Worm (Caenorhabditis elegans) whole organism, mixed stage, embryonic: ENCODE results near the gene vps-52.

Experiments
- M03D4.4 ChIP-seq: sonication (generic microtip); optimal IDR thresholded peaks from 2 replicates; lab custom pipeline; 2017; ENCODE audit warnings: mild to moderate bottlenecking, missing genetic modification characterization, missing compliant biosample characterization
- bed-3 ChIP-seq: fragments of 200-800 bp; sonication (Bioruptor generic); optimal IDR thresholded peaks from 3 replicates; lab custom pipeline; 2018; ENCODE audit warnings: mild to moderate bottlenecking, missing genetic modification characterization, moderate library complexity, missing compliant biosample characterization
- blmp-1 ChIP-seq: fragments of 150-350 bp; optimal IDR thresholded peaks from 2 replicates; lab custom pipeline; 2014; ENCODE audit warnings: missing biosample characterization, missing genetic modification characterization
- ceh-39 ChIP-seq: fragments of 150-350 bp; optimal IDR thresholded peaks from 2 replicates; lab custom pipeline; 2014; ENCODE audit warnings: missing biosample characterization, missing genetic modification characterization
- ceh-43 ChIP-seq: fragments of 200-800 bp; sonication (Bioruptor generic); optimal IDR thresholded peaks from 2 replicates; lab custom pipeline; 2018; ENCODE audit warnings: mild to moderate bottlenecking, missing genetic modification characterization, moderate library complexity, missing compliant biosample characterization
- ceh-83 ChIP-seq: fragments of 200-800 bp; sonication (Bioruptor generic); optimal IDR thresholded peaks from 2 replicates; lab custom pipeline; 2018; ENCODE audit warnings: mild to moderate bottlenecking, missing genetic modification characterization, missing compliant biosample characterization
- ces-1 ChIP-seq: fragments of 150-350 bp; optimal IDR thresholded peaks from 2 replicates; lab custom pipeline; 2014; ENCODE audit warnings: missing biosample characterization, missing genetic modification reagents, missing genetic modification characterization
- cnd-1 ChIP-seq: fragments of 200-800 bp; sonication (Bioruptor generic); optimal IDR thresholded peaks from 2 replicates; lab custom pipeline; 2018; ENCODE audit warnings: mild to moderate bottlenecking, missing genetic modification characterization, missing compliant biosample characterization
- drap-1 ChIP-seq: fragments of 200-800 bp; sonication (Bioruptor generic); optimal IDR thresholded peaks from 3 replicates; lab custom pipeline; 2018; ENCODE audit warnings: mild to moderate bottlenecking, missing genetic modification characterization, missing compliant biosample characterization
- elt-1 ChIP-seq: sonication (generic microtip); optimal IDR thresholded peaks from 2 replicates; lab custom pipeline; 2017; ENCODE audit warnings: missing genetic modification characterization, mild to moderate bottlenecking, missing compliant biosample characterization, antibody characterized with exemption, moderate library complexity, borderline replicate concordance; ENCODE audit not compliant: insufficient read depth
- flh-1 ChIP-seq: fragments of 200-800 bp; sonication (Bioruptor generic); optimal IDR thresholded peaks from 2 replicates; lab custom pipeline; 2018; ENCODE audit warnings: mild to moderate bottlenecking, missing genetic modification characterization, moderate library complexity, missing compliant biosample characterization
- ham-2 ChIP-seq: fragments of 200-800 bp; sonication (Bioruptor generic); optimal IDR thresholded peaks from 2 replicates; lab custom pipeline; 2018; ENCODE audit warnings: mild to moderate bottlenecking, missing genetic modification characterization, missing compliant biosample characterization
- hlh-1 ChIP-seq: fragments of 150-350 bp; optimal IDR thresholded peaks from 2 replicates; lab custom pipeline; 2014; ENCODE audit warnings: missing biosample characterization, missing genetic modification reagents, missing genetic modification characterization
- lin-32 ChIP-seq: fragments of 200-800 bp; sonication (Bioruptor generic); optimal IDR thresholded peaks from 2 replicates; lab custom pipeline; 2018; ENCODE audit warnings: mild to moderate bottlenecking, missing genetic modification characterization, missing compliant biosample characterization
- lsy-2 ChIP-seq: fragments of 150-350 bp; optimal IDR thresholded peaks from 2 replicates; lab custom pipeline; 2014; ENCODE audit warnings: missing biosample characterization, missing genetic modification characterization
- mab-5 ChIP-seq: fragments of 150-350 bp; optimal IDR thresholded peaks from 2 replicates; lab custom pipeline; 2014; ENCODE audit warnings: missing biosample characterization, missing genetic modification characterization
- mep-1 ChIP-seq: fragments of 150-350 bp; optimal IDR thresholded peaks from 2 replicates; lab custom pipeline; 2017; ENCODE audit warnings: missing biosample characterization, missing genetic modification reagents, missing genetic modification characterization, inconsistent platforms
- mls-2 ChIP-seq: sonication (generic microtip); optimal IDR thresholded peaks from 2 replicates; lab custom pipeline; 2016; ENCODE audit warnings: mild to moderate bottlenecking, missing genetic modification characterization, moderate library complexity, missing compliant biosample characterization
- nhr-12 ChIP-seq: fragments of 150-350 bp; optimal IDR thresholded peaks from 2 replicates; lab custom pipeline; 2014; ENCODE audit warnings: missing biosample characterization, missing genetic modification characterization
- nhr-2 ChIP-seq: fragments of 150-350 bp; optimal IDR thresholded peaks from 2 replicates; lab custom pipeline; 2014; ENCODE audit warnings: missing biosample characterization, missing genetic modification characterization
- nhr-237 ChIP-seq: fragments of 150-350 bp; optimal IDR thresholded peaks from 2 replicates; lab custom pipeline; 2014; ENCODE audit warnings: missing biosample characterization, missing genetic modification characterization
- nhr-28 ChIP-seq: fragments of 150-350 bp; optimal IDR thresholded peaks from 2 replicates; lab custom pipeline; 2014; ENCODE audit warnings: missing biosample characterization, missing genetic modification characterization
- nhr-76 ChIP-seq: sonication (generic microtip); optimal IDR thresholded peaks from 2 replicates; lab custom pipeline; 2017; ENCODE audit warnings: missing biosample characterization, missing genetic modification characterization
- sem-2 ChIP-seq: fragments of 200-800 bp; sonication (Bioruptor generic); optimal IDR thresholded peaks from 2 replicates; lab custom pipeline; 2018; ENCODE audit warnings: mild to moderate bottlenecking, missing genetic modification characterization, missing compliant biosample characterization
- snpc-4 ChIP-seq: fragments of 150-350 bp; optimal IDR thresholded peaks from 2 replicates; lab custom pipeline; 2014; ENCODE audit warnings: missing biosample characterization, missing genetic modification characterization
- sptf-1 ChIP-seq: sonication (generic microtip); optimal IDR thresholded peaks from 2 replicates; lab custom pipeline; 2017; ENCODE audit warnings: mild to moderate bottlenecking, missing genetic modification characterization, moderate library complexity, missing compliant biosample characterization
- tbx-8 ChIP-seq: fragments of 200-800 bp; sonication (Bioruptor generic); optimal IDR thresholded peaks from 2 replicates; lab custom pipeline; 2018; ENCODE audit warnings: mild to moderate bottlenecking, missing genetic modification characterization, moderate library complexity, missing compliant biosample characterization
- unc-120 ChIP-seq: sonication (generic microtip); optimal IDR thresholded peaks from 2 replicates; lab custom pipeline; 2017; ENCODE audit warnings: missing genetic modification characterization, missing compliant biosample characterization; ENCODE audit not compliant: poor library complexity, severe bottlenecking
- unc-39 ChIP-seq: fragments of 150-350 bp; optimal IDR thresholded peaks from 2 replicates; lab custom pipeline; 2014; ENCODE audit warnings: missing biosample characterization, missing genetic modification characterization
- unc-62 ChIP-seq: fragments of 150-350 bp; optimal IDR thresholded peaks from 2 replicates; lab custom pipeline; 2014; ENCODE audit warnings: missing biosample characterization, missing genetic modification reagents, missing genetic modification characterization
- zip-8 ChIP-seq: fragments of 150-350 bp; optimal IDR thresholded peaks from 2 replicates; lab custom pipeline; 2014; ENCODE audit warnings: missing biosample characterization, missing genetic modification characterization

vps-52 gene

ce11 chrX:7585610-7586259, 20.6 kb downstream of the vps-52 start, which contains the start of gene adt-2:
adt-2 (plus strand) TSS chrX:7586209.
- TF ChIP-seq M03D4.4 (tag; lab: Kevin White, UChicago) (no peak), drap-1 (GFP tag; lab: Kevin White, UChicago) (no peak), snpc-4 (tag; lab: Kevin White, UChicago) (no peak), elt-1 (tag; lab: Kevin White, UChicago) (no peak), unc-39 (no peak), unc-62 (GFP tag; lab: Kevin White, UChicago) (no peak), ceh-43 (no peak), unc-120 (tag; lab: Kevin White, UChicago) (no peak), ces-1 (GFP tag; lab: Kevin White, UChicago) (no peak), lin-32 (no peak), nhr-28 (no peak), blmp-1 (tag; lab: Kevin White, UChicago) (no peak), nhr-12 (tag; lab: Kevin White, UChicago) (no peak)

ce11 chrX:7586588-7586987, 21.5 kb downstream of the vps-52 start:
- no peak for TF ChIP-seq nhr-237 (tag; lab: Kevin White, UChicago)
- TF ChIP-seq elt-1 (tag; lab: Kevin White, UChicago) = no peak
- TF ChIP-seq nhr-28 = no peak
- TF ChIP-seq snpc-4 (tag; lab: Kevin White, UChicago) = no peak
- TF ChIP-seq ceh-83 (GFP tag; lab: Kevin White, UChicago) = no peak
- TF ChIP-seq ceh-39 = no peak
- no peak for TF ChIP-seq unc-120 (tag; lab: Kevin White, UChicago)
- TF ChIP-seq cnd-1 (tag; lab: Kevin White, UChicago) = no peak
- no peak for TF ChIP-seq lin-32
- TF ChIP-seq ceh-43 = no peak
- TF ChIP-seq zip-8 (tag; lab: Kevin White, UChicago) = no peak
- TF ChIP-seq nhr-2 (tag; lab: Kevin White, UChicago) = no peak
- TF ChIP-seq nhr-76 = no peak
- no peak for TF ChIP-seq hlh-1 (tag; lab: Kevin White, UChicago)
- no peak for TF ChIP-seq bed-3 (GFP tag; lab: Kevin White, UChicago)
- no peak for TF ChIP-seq tbx-8
- TF ChIP-seq drap-1 (GFP tag; lab: Kevin White, UChicago) = no peak
- TF ChIP-seq, all 35 proteins: peak for 0

ce11 chrX:7587741-7588235, 22.7 kb downstream of the vps-52 start:
- no peak for TF ChIP-seq lin-32
- TF ChIP-seq ces-1 (GFP tag; lab: Kevin White, UChicago) = no peak
- no peak for TF ChIP-seq lsy-2 (tag; lab: Kevin White, UChicago)
- no peak for TF ChIP-seq hlh-1 (tag; lab: Kevin White, UChicago)
- no peak for TF ChIP-seq sptf-1 (tag; lab: Kevin White, UChicago)
- TF ChIP-seq nhr-28 = no peak
- TF ChIP-seq unc-39 = no peak
- no peak for TF ChIP-seq mab-5 (tag; lab: Kevin White, UChicago)
- TF ChIP-seq M03D4.4 (tag; lab: Kevin White, UChicago) = no peak
- TF ChIP-seq sem-2 (GFP tag; lab: Kevin White, UChicago) = no peak
- no peak for TF ChIP-seq ham-2 (GFP tag; lab: Kevin White, UChicago)

- TF ChIP-seq mls-2 (tag; lab: Kevin White, UChicago) (no peak), M03D4.4 (tag; lab: Kevin White, UChicago) (no peak), flh-1 (GFP tag; lab: Kevin White, UChicago) (no peak), ceh-39 (no peak), mep-1 (tag; lab: Kevin White, UChicago) (no peak), ham-2 (GFP tag; lab: Kevin White, UChicago) (no peak), nhr-76 (no peak), ceh-43 (no peak), zip-8 (tag; lab: Kevin White, UChicago) (no peak), lsy-2 (tag; lab: Kevin White, UChicago) (no peak), unc-120 (tag; lab: Kevin White, UChicago) (no peak), cnd-1 (tag; lab: Kevin White, UChicago) (no peak), unc-39 (no peak), ces-1 (GFP tag; lab: Kevin White, UChicago) (no peak), hlh-1 (tag; lab: Kevin White, UChicago) (no peak), mab-5 (tag; lab: Kevin White, UChicago) (no peak), blmp-1 (tag; lab: Kevin White, UChicago) (no peak), sptf-1 (tag; lab: Kevin White, UChicago) (no peak), nhr-2 (tag; lab: Kevin White, UChicago) (no peak)
These were observed 25.6 kb downstream of the vps-52 start for ce11 chrX:7590756-7591155.
